Worm (Caenorhabditis elegans) whole organism, L4 larva: ENCODE measurements around the gene col-89.

Experiments
- Y5F2A.4 ChIP-seq: fragments of 200-800 bp; sonication (Bioruptor generic); optimal IDR thresholded peaks from 2 replicates; lab custom pipeline; 2018; ENCODE audit warnings: mild to moderate bottlenecking, missing genetic modification characterization, missing compliant biosample characterization
- nhr-237 ChIP-seq: sonication (generic microtip); optimal IDR thresholded peaks from 2 replicates; lab custom pipeline; 2017; ENCODE audit warnings: missing biosample characterization, missing genetic modification characterization
- zfp-3 ChIP-seq: fragments of 200-800 bp; sonication (Bioruptor generic); conservative IDR thresholded peaks from 2 replicates; pipeline ENCODE4 v1.3.6; 2022; ENCODE audit warnings: missing genetic modification reagents, missing genetic modification characterization, missing compliant biosample characterization

ce11 chrIII:4762846-4763245, 14.9 kb downstream of the col-89 start:
- TF ChIP-seq Y5F2A.4 (GFP tag; lab: Kevin White, UChicago), result no peak
- TF ChIP-seq zfp-3 (GFP tag; lab: Robert Waterston, UW), result no peak
- TF ChIP-seq nhr-237 (tag; lab: Kevin White, UChicago), result no peak
